Fruit fly (Drosophila melanogaster): ENCODE data around the gene Tdh.

Gene Tdh

DNA sequence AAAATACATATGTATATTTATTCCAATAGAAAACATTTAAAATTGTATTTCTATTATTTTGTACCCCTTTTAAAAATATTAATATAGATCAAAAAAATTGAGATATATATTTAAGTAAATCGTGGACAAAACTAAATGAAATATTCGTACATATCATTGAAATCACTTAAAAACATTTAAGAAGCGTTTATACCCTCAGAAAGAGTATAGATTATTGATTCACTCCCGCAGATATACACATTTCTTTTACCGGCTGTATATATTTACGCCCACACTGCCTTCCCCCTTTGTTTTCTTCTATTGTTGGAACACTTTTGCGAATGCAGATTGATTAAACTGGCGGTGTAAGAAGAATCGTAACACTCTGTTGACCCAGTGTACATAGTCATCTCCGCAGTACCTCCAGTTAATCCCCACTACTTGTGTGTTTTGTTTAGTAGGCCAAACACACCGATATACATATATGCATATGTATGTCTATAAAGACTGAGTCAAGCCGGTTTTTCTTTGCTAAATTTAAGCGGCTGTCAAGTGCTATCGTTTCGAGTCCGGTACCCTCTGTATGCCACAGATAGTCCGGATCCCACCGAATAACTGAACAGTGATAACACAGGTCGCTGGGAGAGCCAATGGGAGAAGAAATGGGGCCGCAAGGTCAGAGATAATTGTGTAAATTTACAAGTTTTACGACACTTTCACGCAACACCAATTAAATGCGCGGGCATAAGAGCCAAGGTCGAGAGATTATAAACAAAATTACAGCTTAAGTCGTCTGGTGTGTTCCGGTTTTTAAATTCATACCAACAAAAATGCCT is 5.0 kb downstream of the Tdh start (continued):
- peak; percentile 12 for TF ChIP-seq CG10979 (tag; optimal IDR thresholded peaks at IDR 0.05)
- TF ChIP-seq MESR4 (GFP tag; optimal IDR thresholded peaks at IDR 0.05) = peak; percentile 12
- peak; percentile 1 for TF ChIP-seq trem (tag; optimal IDR thresholded peaks at IDR 0.05)
- peak; percentile 17 for TF ChIP-seq kay (GFP tag; optimal IDR thresholded peaks at IDR 0.05)
- no peak for TF ChIP-seq az2 (GFP tag; optimal IDR thresholded peaks at IDR 0.05)
- TF ChIP-seq CG17829 (tag; optimal IDR thresholded peaks at IDR 0.05) = no peak
- peak; percentile 5 for TF ChIP-seq luna (GFP tag; optimal IDR thresholded peaks at IDR 0.05)
- TF ChIP-seq CG13424 (tag; optimal IDR thresholded peaks at IDR 0.05) = peak; percentile 58
- TF ChIP-seq CG15479 (GFP tag; optimal IDR thresholded peaks at IDR 0.05) = peak; percentile 5
- TF ChIP-seq CG15696 (tag; optimal IDR thresholded peaks at IDR 0.05) = peak; percentile 71
- TF ChIP-seq cato (GFP tag; optimal IDR thresholded peaks at IDR 0.05; ENCODE audit: borderline replicate concordance) = peak; percentile 32
- peak; percentile 49 for TF ChIP-seq nerfin-1 (tag; optimal IDR thresholded peaks at IDR 0.05)
- peak; percentile 28 for TF ChIP-seq CG2712 (tag; optimal IDR thresholded peaks at IDR 0.05)
- peak; percentile 51 for TF ChIP-seq Camta (GFP tag; optimal IDR thresholded peaks at IDR 0.05)
- peak; percentile 54 for TF ChIP-seq grau (tag; optimal IDR thresholded peaks at IDR 0.05)
- peak; percentile 31; the same call in 1 of the 2 replicates for TF ChIP-seq ara (GFP tag; IDR thresholded peaks at IDR 0.05)
- TF ChIP-seq Optix (GFP tag; IDR thresholded peaks at IDR 0.05) = no peak
- peak; percentile 34 for TF ChIP-seq gsb-n (tag; optimal IDR thresholded peaks at IDR 0.05)
- TF ChIP-seq Spps (tag; optimal IDR thresholded peaks at IDR 0.05) = peak; percentile 44
- TF ChIP-seq Ets97D (GFP tag; optimal IDR thresholded peaks at IDR 0.05) = no peak
- peak; percentile 32 for TF ChIP-seq CG7786 (GFP tag; optimal IDR thresholded peaks at IDR 0.05)
- peak; percentile 50 for TF ChIP-seq p53 (GFP tag; optimal IDR thresholded peaks at IDR 0.05)
- peak; percentile 58 for TF ChIP-seq CG4707 (GFP tag; optimal IDR thresholded peaks at IDR 0.05)
- TF ChIP-seq pzg (GFP tag; optimal IDR thresholded peaks at IDR 0.05) = no peak
- TF ChIP-seq HHEX (GFP tag; optimal IDR thresholded peaks at IDR 0.05) = peak; percentile 75
- peak; percentile 22 for TF ChIP-seq CG34376 (GFP tag; optimal IDR thresholded peaks at IDR 0.05)
- TF ChIP-seq CG17568 (GFP tag; optimal IDR thresholded peaks at IDR 0.05) = peak; percentile 69
- peak; percentile 32 for TF ChIP-seq CG9817 (tag; optimal IDR thresholded peaks at IDR 0.05)
- no peak for TF ChIP-seq CG9215 (GFP tag; IDR thresholded peaks at IDR 0.05)
- peak; percentile 80 for TF ChIP-seq nau (GFP tag; optimal IDR thresholded peaks at IDR 0.05)
- peak; percentile 19 for TF ChIP-seq pfk (GFP tag; optimal IDR thresholded peaks at IDR 0.05)
- peak; percentile 43 for TF ChIP-seq CG10543 (GFP tag; optimal IDR thresholded peaks at IDR 0.05)
- peak; percentile 62 for TF ChIP-seq CG9727 (GFP tag; optimal IDR thresholded peaks at IDR 0.05)
- TF ChIP-seq CG15514 (GFP tag; optimal IDR thresholded peaks at IDR 0.05) = no peak
- peak; percentile 81 for TF ChIP-seq NC2β (GFP tag; optimal IDR thresholded peaks at IDR 0.05)
- TF ChIP-seq CG15011 (GFP tag; optimal IDR thresholded peaks at IDR 0.05) = peak; percentile 73
- TF ChIP-seq ATbp (GFP tag; optimal IDR thresholded peaks at IDR 0.05) = peak; percentile 90
- peak; percentile 96 for TF ChIP-seq Med (GFP tag)
- peak; percentile 4 for TF ChIP-seq pb (GFP tag; optimal IDR thresholded peaks at IDR 0.05)
- TF ChIP-seq CG13287 (GFP tag; IDR thresholded peaks at IDR 0.05; ENCODE audit: partially characterized antibody) = no peak
- peak; percentile 38 for TF ChIP-seq Vsx1 (GFP tag; optimal IDR thresholded peaks at IDR 0.05)
- peak; percentile 81 for TF ChIP-seq bab2 (GFP tag; optimal IDR thresholded peaks at IDR 0.05)
- TF ChIP-seq lola (GFP tag; optimal IDR thresholded peaks at IDR 0.05) = peak in 1 of 3 experiments; percentile 49
- no peak for TF ChIP-seq Hmx (GFP tag; optimal IDR thresholded peaks at IDR 0.05)
- TF ChIP-seq crc (GFP tag; optimal IDR thresholded peaks at IDR 0.05) = peak; percentile 0
- TF ChIP-seq CG10462 (GFP tag; optimal IDR thresholded peaks at IDR 0.05) = peak; percentile 41
- peak; percentile 3 for TF ChIP-seq bigmax (GFP tag; optimal IDR thresholded peaks at IDR 0.05)
- peak; percentile 63 for TF ChIP-seq CG15601 (tag; optimal IDR thresholded peaks at IDR 0.05)
